Fruit fly (Drosophila melanogaster): ENCODE data around the gene CG6299.

dm6 chrX:15501706-15502267 is 39.3 kb downstream of the CG6299 start:
- no peak for TF ChIP-seq kay (GFP tag; ENCODE audit: borderline replicate concordance)
- no peak for TF ChIP-seq Clk (GFP tag; optimal IDR thresholded peaks at IDR 0.05)
- TF ChIP-seq pad (GFP tag; optimal IDR thresholded peaks at IDR 0.05), result no peak
- TF ChIP-seq CG7101 (tag; optimal IDR thresholded peaks at IDR 0.05), result no peak
- no peak for TF ChIP-seq Crg-1 (GFP tag; optimal IDR thresholded peaks at IDR 0.05)
- TF ChIP-seq CG14711 (tag; optimal IDR thresholded peaks at IDR 0.05), result no peak
- TF ChIP-seq ovo (GFP tag; optimal IDR thresholded peaks at IDR 0.05), result no peak
- TF ChIP-seq toe (GFP tag; optimal IDR thresholded peaks at IDR 0.05), result no peak
- TF ChIP-seq CG1620 (GFP tag; optimal IDR thresholded peaks at IDR 0.05), result no peak
